Worm (Caenorhabditis elegans): Measurements from ENCODE around the gene col-157.

- TF ChIP-seq F13H6.1 (tag; optimal IDR thresholded peaks at IDR 0.05), result no peak
- no peak for TF ChIP-seq lin-11 (tag; optimal IDR thresholded peaks at IDR 0.05)
- TF ChIP-seq pqm-1 (tag; optimal IDR thresholded peaks at IDR 0.05), result no peak
- TF ChIP-seq dmd-4 (tag; optimal IDR thresholded peaks at IDR 0.05; ENCODE audit: borderline replicate concordance), result no peak
- TF ChIP-seq sdc-2 (tag; optimal IDR thresholded peaks at IDR 0.05), result no peak
- no peak for TF ChIP-seq ets-4 (tag; optimal IDR thresholded peaks at IDR 0.05)
- no peak for TF ChIP-seq nhr-232 (tag; optimal IDR thresholded peaks at IDR 0.05)
- TF ChIP-seq ceh-18 (tag; optimal IDR thresholded peaks at IDR 0.05), result no peak
- TF ChIP-seq pha-2 (tag; optimal IDR thresholded peaks at IDR 0.05), result no peak
- TF ChIP-seq ceh-9 (tag; optimal IDR thresholded peaks at IDR 0.05), result no peak
- TF ChIP-seq nhr-11 (tag; optimal IDR thresholded peaks at IDR 0.05), result no peak
Measured at ce11 chrV:11508773-11509172, 24.9 kb downstream of the col-157 start, which contains the start of gene ttll-5.
